Fruit fly (Drosophila melanogaster) whole organism, embryonic: ENCODE measurements around the gene PGAP1.

Source experiments
- Asciz ChIP-seq: fragments of 200-800 bp; sonication (Bioruptor generic); optimal IDR thresholded peaks from 2 replicates; lab custom pipeline; 2017; ENCODE audit warnings: missing biosample characterization, mild to moderate bottlenecking, missing genetic modification characterization, missing genetic modification reagents
- Atf3 ChIP-seq: fragments of 200-800 bp; sonication (Bioruptor generic); optimal IDR thresholded peaks from 3 replicates; lab custom pipeline; 2016; ENCODE audit warnings: missing biosample characterization, missing genetic modification characterization
- C15 ChIP-seq: fragments of 200-800 bp; sonication (Bioruptor generic); IDR thresholded peaks from 3 replicates; pipeline ENCODE4 v1.3.6; 2022; ENCODE audit warnings: missing biosample characterization, missing genetic modification characterization
- CG10209 ChIP-seq: fragments of 200-800 bp; sonication (Bioruptor generic); optimal IDR thresholded peaks from 3 replicates; lab custom pipeline; 2017; ENCODE audit warnings: missing biosample characterization, mild to moderate bottlenecking, missing genetic modification characterization, missing genetic modification reagents
- CG10543 ChIP-seq: fragments of 200-800 bp; sonication (Bioruptor generic); optimal IDR thresholded peaks from 3 replicates; lab custom pipeline; 2017; ENCODE audit warnings: missing biosample characterization, mild to moderate bottlenecking, missing genetic modification characterization, moderate library complexity
- CG10979 ChIP-seq: fragments of 200-800 bp; sonication (Bioruptor generic); optimal IDR thresholded peaks from 2 replicates; lab custom pipeline; 2018; ENCODE audit warnings: missing biosample characterization, mild to moderate bottlenecking, missing genetic modification characterization, moderate library complexity
- CG11398 ChIP-seq: fragments of 200-800 bp; sonication (Bioruptor generic); optimal IDR thresholded peaks from 2 replicates; lab custom pipeline; 2016; ENCODE audit warnings: missing biosample characterization, missing genetic modification characterization
- CG12104 ChIP-seq: fragments of 200-800 bp; sonication (Bioruptor generic); optimal IDR thresholded peaks from 3 replicates; lab custom pipeline; 2016; ENCODE audit warnings: missing biosample characterization, missing genetic modification characterization
- CG13296 ChIP-seq: fragments of 200-800 bp; sonication (Bioruptor generic); optimal IDR thresholded peaks from 3 replicates; lab custom pipeline; 2018; ENCODE audit warnings: missing biosample characterization, mild to moderate bottlenecking, missing genetic modification characterization
- CG14014 ChIP-seq: fragments of 200-800 bp; sonication (Bioruptor generic); IDR thresholded peaks from 2 replicates; pipeline ENCODE4 v1.3.6; 2022; ENCODE audit warnings: missing biosample characterization, missing genetic modification characterization
- CG14050 ChIP-seq: fragments of 200-800 bp; sonication (Bioruptor generic); IDR thresholded peaks from 3 replicates; pipeline ENCODE4 v1.3.6; 2022; ENCODE audit warnings: missing biosample characterization, missing genetic modification characterization
- CG14710 ChIP-seq: fragments of 200-800 bp; sonication (Bioruptor generic); optimal IDR thresholded peaks from 3 replicates; lab custom pipeline; 2019; ENCODE audit warnings: missing biosample characterization, mild to moderate bottlenecking, missing genetic modification characterization, moderate library complexity
- CG17361 ChIP-seq: fragments of 200-800 bp; sonication (Bioruptor generic); IDR thresholded peaks from 3 replicates; pipeline ENCODE4 v1.3.6; 2022; ENCODE audit warnings: missing biosample characterization, missing genetic modification characterization
- CG17612 ChIP-seq: fragments of 200-800 bp; sonication (Bioruptor generic); IDR thresholded peaks from 2 replicates; pipeline ENCODE4 v1.3.6; 2022; ENCODE audit warnings: missing biosample characterization, missing genetic modification characterization
- CG18599 ChIP-seq: fragments of 200-800 bp; sonication (Bioruptor generic); optimal IDR thresholded peaks from 3 replicates; lab custom pipeline; 2017; ENCODE audit warnings: missing biosample characterization, missing genetic modification characterization, mild to moderate bottlenecking, moderate library complexity, missing genetic modification reagents
- CG18619 ChIP-seq: fragments of 200-800 bp; sonication (Bioruptor generic); optimal IDR thresholded peaks from 3 replicates; lab custom pipeline; 2017; ENCODE audit warnings: missing biosample characterization, mild to moderate bottlenecking, missing genetic modification characterization
- CG31441 ChIP-seq: fragments of 200-800 bp; sonication (Bioruptor generic); IDR thresholded peaks from 2 replicates; pipeline ENCODE4 v1.3.6; 2022; ENCODE audit warnings: missing biosample characterization, missing genetic modification characterization
- CG4282 ChIP-seq: fragments of 200-800 bp; sonication (Bioruptor generic); optimal IDR thresholded peaks from 2 replicates; lab custom pipeline; 2016; ENCODE audit warnings: missing biosample characterization, missing genetic modification characterization
- CG4707 ChIP-seq: fragments of 200-800 bp; sonication (Bioruptor generic); optimal IDR thresholded peaks from 2 replicates; lab custom pipeline; 2018; ENCODE audit warnings: missing biosample characterization, mild to moderate bottlenecking, missing genetic modification characterization, moderate library complexity
- CG5180 ChIP-seq: fragments of 200-800 bp; sonication (Bioruptor generic); optimal IDR thresholded peaks from 3 replicates; lab custom pipeline; 2017; ENCODE audit warnings: missing biosample characterization, missing genetic modification characterization, mild to moderate bottlenecking, moderate library complexity, missing genetic modification reagents
- CG6813 ChIP-seq: fragments of 200-800 bp; sonication (Bioruptor generic); optimal IDR thresholded peaks from 2 replicates; lab custom pipeline; 2017; ENCODE audit warnings: missing biosample characterization, missing genetic modification characterization, mild to moderate bottlenecking, moderate library complexity, missing genetic modification reagents
- CG7556 ChIP-seq: fragments of 200-800 bp; sonication (Bioruptor generic); optimal IDR thresholded peaks from 2 replicates; lab custom pipeline; 2017; ENCODE audit warnings: missing biosample characterization, mild to moderate bottlenecking, missing genetic modification characterization
- CG9727 ChIP-seq: fragments of 200-800 bp; sonication (Bioruptor generic); optimal IDR thresholded peaks from 3 replicates; lab custom pipeline; 2017; ENCODE audit warnings: missing biosample characterization, mild to moderate bottlenecking, missing genetic modification characterization
- D19A ChIP-seq: fragments of 200-800 bp; optimal IDR thresholded peaks from 3 replicates; lab custom pipeline; 2019; ENCODE audit warnings: missing biosample characterization, mild to moderate bottlenecking, missing genetic modification characterization, moderate library complexity
- Fer1 ChIP-seq: fragments of 200-800 bp; sonication (Bioruptor generic); optimal IDR thresholded peaks from 2 replicates; lab custom pipeline; 2017; ENCODE audit warnings: missing biosample characterization, mild to moderate bottlenecking, missing genetic modification characterization
- HHEX ChIP-seq: fragments of 200-800 bp; sonication (Bioruptor generic); optimal IDR thresholded peaks from 3 replicates; lab custom pipeline; 2017; ENCODE audit warnings: missing biosample characterization, mild to moderate bottlenecking, missing genetic modification characterization, missing genetic modification reagents
- Max ChIP-seq: fragments of 200-800 bp; sonication (Bioruptor generic); optimal IDR thresholded peaks from 2 replicates; lab custom pipeline; 2016; ENCODE audit warnings: missing biosample characterization, mild to moderate bottlenecking, missing genetic modification characterization
- Med ChIP-seq: fragments of 200-800 bp; sonication (Bioruptor generic); peaks from one replicate; lab custom pipeline; 2016; ENCODE audit warnings: missing biosample characterization, missing genetic modification characterization, mild to moderate bottlenecking, inconsistent platforms, moderate library complexity
- Mrtf ChIP-seq: fragments of 200-800 bp; sonication (Bioruptor generic); IDR thresholded peaks from 3 replicates; pipeline ENCODE4 v1.3.6; 2022; ENCODE audit warnings: missing biosample characterization, missing genetic modification characterization
- NC2β ChIP-seq: fragments of 200-800 bp; sonication (Bioruptor generic); optimal IDR thresholded peaks from 2 replicates; lab custom pipeline; 2016; ENCODE audit warnings: missing biosample characterization, missing genetic modification characterization
- NK7.1 ChIP-seq: fragments of 200-800 bp; sonication (Bioruptor generic); optimal IDR thresholded peaks from 3 replicates; lab custom pipeline; 2016; ENCODE audit warnings: missing biosample characterization, missing genetic modification characterization
- Sox100B ChIP-seq: fragments of 200-800 bp; sonication (Bioruptor generic); optimal IDR thresholded peaks from 3 replicates; lab custom pipeline; 2018; ENCODE audit warnings: missing biosample characterization, mild to moderate bottlenecking, missing genetic modification characterization
- Sox102F ChIP-seq: fragments of 200-800 bp; sonication (Bioruptor generic); optimal IDR thresholded peaks from 2 replicates; lab custom pipeline; 2018; ENCODE audit warnings: missing biosample characterization, mild to moderate bottlenecking, missing genetic modification characterization, moderate library complexity
- ara ChIP-seq: fragments of 200-800 bp; sonication (Bioruptor generic); IDR thresholded peaks from 2 replicates; pipeline ENCODE4 v1.3.6; 2022; ENCODE audit warnings: missing biosample characterization, missing genetic modification characterization
- chif ChIP-seq, 2 experiments: fragments of 200-800 bp; sonication (Bioruptor generic); optimal IDR thresholded peaks; 3 replicates each; lab custom pipeline; 2016; ENCODE audit warnings: missing biosample characterization in 2 of 2, missing genetic modification characterization in 2 of 2
- chinmo ChIP-seq: fragments of 200-800 bp; sonication (Bioruptor generic); IDR thresholded peaks from 4 replicates; pipeline ENCODE4 v1.3.6; 2022; ENCODE audit warnings: missing biosample characterization, missing genetic modification characterization; ENCODE audit not compliant: partially characterized antibody
- croc ChIP-seq: fragments of 200-800 bp; sonication (Bioruptor generic); conservative IDR thresholded peaks from 3 replicates; pipeline ENCODE4 v1.3.6; 2022; ENCODE audit warnings: missing biosample characterization, missing genetic modification characterization
- grau ChIP-seq: fragments of 200-800 bp; optimal IDR thresholded peaks from 3 replicates; lab custom pipeline; 2019; ENCODE audit warnings: missing biosample characterization, mild to moderate bottlenecking, missing genetic modification characterization, moderate library complexity
- grn ChIP-seq: fragments of 200-800 bp; sonication (Bioruptor generic); optimal IDR thresholded peaks from 3 replicates; lab custom pipeline; 2017; ENCODE audit warnings: missing biosample characterization, missing genetic modification characterization
- ham ChIP-seq: fragments of 200-800 bp; sonication (Bioruptor generic); IDR thresholded peaks from 2 replicates; pipeline ENCODE4 v1.3.6; 2022; ENCODE audit warnings: missing biosample characterization, missing genetic modification characterization
- insv ChIP-seq, 2 experiments: fragments of 200-800 bp; sonication (Bioruptor generic); optimal IDR thresholded peaks; 3 replicates each; lab custom pipeline; 2016 to 2018; ENCODE audit warnings: missing biosample characterization in 2 of 2, missing genetic modification characterization in 2 of 2
- kni ChIP-seq: fragments of 200-800 bp; sonication (Bioruptor generic); optimal IDR thresholded peaks from 3 replicates; lab custom pipeline; 2017; ENCODE audit warnings: mild to moderate bottlenecking, missing biosample characterization, missing genetic modification reagents, missing genetic modification characterization
- pan ChIP-seq, 4 experiments: fragments of >200 bp in 3 of 4; fragments of 200-800 bp in 1 of 4; sonication (Bioruptor generic) in 1 of 4; optimal IDR thresholded peaks in 3 of 4; IDR thresholded peaks in 1 of 4; 2 replicates each; pipeline versions ENCODE4 v1.3.6 to Lab custom; 2017 to 2022; ENCODE audit warnings: missing biosample characterization in 2 of 4, missing genetic modification characterization in 2 of 4, mixed read lengths in 1 of 4
- trh ChIP-seq: fragments of 200-800 bp; sonication (Bioruptor generic); optimal IDR thresholded peaks from 2 replicates; lab custom pipeline; 2016; ENCODE audit warnings: missing biosample characterization, missing genetic modification characterization

Gene PGAP1

dm6 chrX:5678178-5678470, 11.1 kb downstream of the PGAP1 start:
- TF ChIP-seq grau (tag; lab: Kevin White, UChicago) (no peak), ara (GFP tag; lab: Robert Waterston, UW) (peak; percentile 3; the same call in 1 of the 2 replicates), CG17361 (GFP tag; lab: Robert Waterston, UW) (peak; percentile 33; the same call in 1 of the 3 replicates), CG12104 (GFP tag; lab: Kevin White, UChicago) (peak; percentile 35), CG18619 (peak; percentile 3), CG14710 (peak; percentile 31), CG9727 (GFP tag; lab: Kevin White, UChicago) (peak; percentile 42), pan (optimal IDR thresholded peaks at IDR 0.05; lab: Kevin White, UChicago) (no peak), pan (GFP tag; optimal IDR thresholded peaks at IDR 0.05 in 1 of 2, IDR thresholded peaks at IDR 0.05 in 1 of 2) (peak in 1 of 2 experiments; percentile 1), CG13296 (GFP tag; lab: Kevin White, UChicago) (peak; percentile 21), CG4707 (GFP tag; lab: Kevin White, UChicago) (no peak), CG6813 (GFP tag; lab: Kevin White, UChicago) (peak; percentile 50), Asciz (GFP tag; lab: Kevin White, UChicago) (peak; percentile 48), Atf3 (GFP tag; lab: Kevin White, UChicago) (no peak), croc (0 out of 3 replicates have a peak, but pooled peaks have one; percentile 10), Max (no peak), CG4282 (GFP tag; lab: Kevin White, UChicago) (no peak), D19A (tag; lab: Kevin White, UChicago) (no peak), CG14014 (GFP tag; lab: Robert Waterston, UW) (peak; percentile 3; the same call in 1 of the 2 replicates), NK7.1 (GFP tag; lab: Kevin White, UChicago) (peak; percentile 1), CG17612 (GFP tag; lab: Robert Waterston, UW) (peak; percentile 2; the same call in 1 of the 2 replicates), CG11398 (GFP tag; lab: Kevin White, UChicago) (no peak), NC2β (GFP tag; lab: Kevin White, UChicago) (peak; percentile 11), chif (GFP tag; optimal IDR thresholded peaks at IDR 0.05; lab: Kevin White, UChicago) (peak in 1 of 2 experiments; percentile 40), chinmo (GFP tag; lab: Robert Waterston, UW) (no peak), CG10209 (peak; percentile 22), CG18599 (GFP tag; lab: Kevin White, UChicago) (peak; percentile 14), Sox102F (GFP tag; lab: Kevin White, UChicago) (no peak), ham (GFP tag; lab: Robert Waterston, UW) (peak; percentile 2; the same call in 1 of the 2 replicates), kni (GFP tag; lab: Kevin White, UChicago) (peak; percentile 6), trh (GFP tag; lab: Kevin White, UChicago) (peak; percentile 29), Mrtf (0 out of 3 replicates have a peak, but pooled peaks have one; percentile 3), CG7556 (peak; percentile 63), grn (peak; percentile 60), insv (GFP tag; optimal IDR thresholded peaks at IDR 0.05; lab: Kevin White, UChicago) (peak in 1 of 2 experiments; percentile 10), Sox100B (GFP tag; lab: Kevin White, UChicago) (peak; percentile 68), C15 (GFP tag; lab: Robert Waterston, UW) (0 out of 3 replicates have a peak, but pooled peaks have one; percentile 3), CG31441 (peak; percentile 9), CG10979 (peak; percentile 7), CG5180 (peak; percentile 19), HHEX (GFP tag; lab: Kevin White, UChicago) (peak; percentile 31), CG14050 (GFP tag; lab: Robert Waterston, UW) (0 out of 3 replicates have a peak, but pooled peaks have one; percentile 5), Fer1 (GFP tag; lab: Kevin White, UChicago) (peak; percentile 18), Med (GFP tag; lab: Kevin White, UChicago) (peak; percentile 59), CG10543 (peak; percentile 21)
